Worm (Caenorhabditis elegans) whole organism, dauer: ENCODE measurements around the gene M05D6.8.

ENCODE experiments used
- unc-62 ChIP-seq: sonication (generic microtip); optimal IDR thresholded peaks from 2 replicates; lab custom pipeline; 2017; ENCODE audit warnings: missing biosample characterization, missing genetic modification reagents, missing genetic modification characterization

The M05D6.8 gene

DNA sequence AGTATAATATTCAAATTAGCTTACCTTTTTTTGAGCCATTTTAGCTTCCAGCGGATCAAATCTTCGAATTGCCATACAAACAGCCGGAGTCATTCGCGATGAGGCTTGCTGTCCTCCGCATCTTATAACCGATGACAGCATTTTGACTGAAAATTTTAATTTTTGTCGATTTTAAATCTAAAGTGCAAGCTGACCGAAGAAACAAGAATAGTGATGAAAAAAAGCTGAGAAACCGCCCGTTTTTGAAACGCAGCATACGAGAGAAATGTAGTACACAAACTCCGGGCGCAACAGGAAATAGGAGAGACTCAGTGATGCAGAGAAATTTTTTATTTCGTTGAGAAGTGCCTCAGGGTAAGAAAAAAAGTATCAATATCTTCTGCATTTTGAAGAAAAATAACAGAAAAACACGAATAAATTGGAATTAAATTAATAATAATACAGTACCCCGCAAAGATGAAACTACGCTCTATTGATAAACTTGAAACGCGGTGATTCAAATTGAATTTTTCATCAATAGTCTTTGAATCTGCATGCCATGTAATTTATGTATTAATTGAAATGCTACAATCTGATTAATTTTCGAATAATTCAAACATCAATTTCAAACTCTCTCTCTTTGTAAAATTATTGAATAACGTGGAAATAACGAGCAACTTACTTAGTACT, 12.2 kb upstream of the M05D6.8 start:
- no peak for TF ChIP-seq unc-62 (GFP tag; lab: Kevin White, UChicago)

DNA sequence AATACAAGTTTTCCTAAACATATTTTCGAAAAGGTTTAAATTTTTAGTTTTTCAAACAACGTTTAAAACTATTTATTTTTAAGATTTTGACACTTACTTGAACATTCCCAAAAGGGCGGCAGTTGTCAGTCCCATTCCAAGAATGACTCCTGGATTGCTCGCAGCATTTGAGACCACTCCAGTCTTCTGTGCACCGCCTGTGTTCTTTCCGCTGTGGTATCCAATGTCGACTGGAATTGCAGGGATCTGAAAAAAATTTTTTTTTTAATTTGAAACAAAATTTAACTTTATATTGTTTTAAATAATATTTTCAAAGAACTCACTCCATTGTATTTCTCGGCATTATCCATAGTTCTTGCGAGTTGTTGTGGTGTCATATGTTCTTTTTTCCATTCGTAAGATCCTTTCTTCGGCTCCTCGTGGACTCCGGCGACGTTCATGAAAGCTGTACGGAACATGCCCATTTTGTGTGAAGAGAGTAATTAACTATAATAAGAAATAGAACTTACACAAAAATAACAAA, 10.8 kb upstream of the M05D6.8 start, which contains the start of gene M05D6.5:
TSS of gene M05D6.5 (minus strand) at position 473 of the 523 bp plus-strand sequence.
- TF ChIP-seq unc-62 (GFP tag; lab: Kevin White, UChicago) = no peak

DNA sequence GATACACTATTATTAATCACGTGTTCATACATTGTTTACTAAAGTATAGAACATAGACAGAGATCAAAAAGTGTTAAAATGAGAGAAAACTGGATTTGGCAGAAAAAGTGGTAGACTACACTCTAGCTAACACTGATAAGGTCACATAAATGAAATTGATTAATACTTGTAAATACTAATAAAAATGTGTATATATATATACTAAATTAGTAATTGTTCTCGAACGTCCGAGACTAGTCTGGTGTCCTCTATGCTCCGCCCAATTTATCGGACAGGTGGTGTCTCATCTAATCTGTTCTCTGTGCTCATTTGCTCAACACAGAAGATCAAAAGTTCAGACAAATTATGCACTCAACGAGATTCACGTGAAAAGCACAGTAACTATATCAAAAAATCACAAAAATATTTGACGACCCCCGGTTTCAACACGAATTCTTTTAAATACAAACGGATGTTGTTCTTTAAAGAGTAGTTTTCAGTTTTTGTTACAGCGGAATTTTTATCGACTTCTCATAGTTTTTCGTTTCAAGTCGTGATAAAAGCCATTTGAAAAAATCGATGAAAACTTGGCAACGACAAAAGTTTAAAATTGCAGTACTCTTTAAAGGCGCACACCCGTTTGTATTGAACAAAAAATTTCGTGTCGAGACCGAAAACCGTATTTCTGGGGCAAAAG, 10.1 kb upstream of the M05D6.8 start:
- TF ChIP-seq unc-62 (GFP tag; lab: Kevin White, UChicago) = no peak

DNA sequence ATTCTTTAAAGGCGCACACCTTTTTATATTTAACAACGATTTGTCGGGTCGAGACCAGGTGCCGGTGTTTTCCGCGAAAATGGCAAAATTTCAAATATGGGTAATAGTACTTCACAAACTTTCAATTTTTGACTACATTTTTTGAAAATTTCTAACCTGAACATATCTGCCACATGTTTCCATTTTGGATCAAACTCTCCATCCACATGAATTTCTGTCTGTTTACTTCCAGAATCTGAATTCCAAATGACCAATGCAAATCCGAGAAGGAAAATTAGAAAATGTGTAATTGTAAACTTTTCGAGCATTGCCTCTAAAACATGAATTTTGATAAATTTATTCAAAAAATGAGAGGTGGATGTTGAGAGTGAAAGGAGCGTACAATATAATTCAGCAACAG, 9.1 kb upstream of the M05D6.8 start, which contains the start of gene lact-4:
TSS of gene lact-4 (minus strand) at position 313 of the 400 bp plus-strand sequence.
- TF ChIP-seq unc-62 (GFP tag; lab: Kevin White, UChicago) = no peak

DNA sequence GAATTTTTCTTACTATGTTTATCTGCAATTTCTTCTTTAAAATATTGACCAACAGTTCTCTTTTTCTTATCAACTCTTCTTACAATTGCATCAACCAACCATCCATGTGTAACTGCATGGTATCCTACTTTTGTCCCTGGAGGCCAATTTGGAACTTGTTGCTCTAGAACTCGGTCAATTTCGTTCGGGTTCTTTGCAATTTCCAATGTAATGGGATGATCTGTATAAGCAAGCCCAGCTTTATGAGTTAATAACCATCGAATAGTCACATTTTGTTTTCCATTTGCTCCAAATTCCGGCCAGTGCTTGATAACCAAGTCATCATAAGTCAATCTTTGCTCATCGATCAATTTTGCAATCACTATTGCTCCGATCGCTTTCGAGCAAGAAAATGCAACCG, 8.3 kb upstream of the M05D6.8 start:
- no peak for TF ChIP-seq unc-62 (GFP tag; lab: Kevin White, UChicago)

DNA sequence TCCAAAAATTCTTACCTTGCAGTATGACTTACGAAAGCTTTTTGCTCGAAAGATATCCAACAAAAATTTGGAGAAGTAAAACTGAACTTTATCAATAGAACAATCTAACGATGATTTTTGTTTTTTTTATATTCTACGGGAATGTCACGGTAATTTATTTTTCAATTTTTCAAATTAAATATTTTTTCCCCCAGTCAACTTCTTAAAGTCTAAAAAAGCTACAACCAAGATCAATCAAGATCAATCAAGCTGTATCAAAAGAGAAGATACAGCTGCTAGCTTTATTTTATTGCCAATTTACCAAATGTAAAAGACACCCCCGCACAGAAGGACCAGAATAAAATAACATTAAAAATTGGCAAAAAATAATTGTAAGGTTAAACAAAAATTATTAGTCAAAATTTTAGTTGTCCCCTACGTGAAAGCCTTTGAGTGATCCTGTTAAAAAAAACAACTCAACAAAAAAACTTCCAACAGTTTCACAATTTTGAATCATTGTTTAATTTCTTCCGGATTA, 4.3 kb upstream of the M05D6.8 start, which contains the start of the genes M05D6.1 and M05D6.3:
TSS of gene M05D6.1 (minus strand) at position 101 of the 517 bp plus-strand sequence.
TSS of gene M05D6.3 (plus strand) at position 467 of the 517 bp plus-strand sequence.
- no peak for TF ChIP-seq unc-62 (GFP tag; lab: Kevin White, UChicago)

DNA sequence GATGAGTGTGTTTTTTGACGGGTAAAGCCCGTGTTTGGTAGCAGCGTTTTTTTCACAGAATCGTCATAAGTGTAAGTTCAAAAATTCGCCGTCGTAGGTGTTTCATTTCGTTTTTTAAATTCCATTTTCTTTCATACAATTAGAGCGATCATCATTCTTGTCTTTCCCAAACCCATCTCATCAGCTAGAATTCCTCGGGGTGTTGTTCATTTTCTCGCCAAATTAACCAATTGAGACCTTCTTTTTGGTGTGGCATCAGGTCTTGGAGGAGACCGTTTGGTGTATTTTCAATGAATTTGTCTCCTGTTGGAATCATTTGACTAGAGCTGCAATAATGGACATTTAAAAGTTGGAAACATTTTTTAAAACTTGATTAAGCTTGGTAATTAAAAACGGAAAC, 1.9 kb upstream of the M05D6.8 start:
- no peak for TF ChIP-seq unc-62 (GFP tag; lab: Kevin White, UChicago)

DNA sequence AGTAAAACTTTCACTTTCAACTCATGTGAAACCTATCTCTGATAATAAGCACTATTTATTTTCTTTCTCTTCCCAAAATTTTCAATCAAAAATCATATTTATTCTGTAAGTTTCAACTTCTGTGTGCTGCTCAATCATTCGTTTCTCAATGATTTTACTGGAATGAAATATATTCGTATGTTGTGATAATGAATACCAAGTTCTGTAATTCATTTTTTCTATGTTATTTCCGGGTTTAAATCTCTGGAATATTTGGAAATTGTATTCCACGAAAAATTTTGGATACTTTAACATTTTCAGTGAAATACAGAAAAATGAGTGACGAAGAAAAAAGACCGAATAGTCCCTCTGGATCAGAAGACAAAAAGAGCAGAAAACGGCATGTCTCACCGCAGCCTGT, 3.2 kb downstream of the M05D6.8 start, which contains the start of gene M05D6.2:
TSS of gene M05D6.2 (plus strand) at position 301 of the 400 bp plus-strand sequence.
- TF ChIP-seq unc-62 (GFP tag; lab: Kevin White, UChicago) = no peak

DNA sequence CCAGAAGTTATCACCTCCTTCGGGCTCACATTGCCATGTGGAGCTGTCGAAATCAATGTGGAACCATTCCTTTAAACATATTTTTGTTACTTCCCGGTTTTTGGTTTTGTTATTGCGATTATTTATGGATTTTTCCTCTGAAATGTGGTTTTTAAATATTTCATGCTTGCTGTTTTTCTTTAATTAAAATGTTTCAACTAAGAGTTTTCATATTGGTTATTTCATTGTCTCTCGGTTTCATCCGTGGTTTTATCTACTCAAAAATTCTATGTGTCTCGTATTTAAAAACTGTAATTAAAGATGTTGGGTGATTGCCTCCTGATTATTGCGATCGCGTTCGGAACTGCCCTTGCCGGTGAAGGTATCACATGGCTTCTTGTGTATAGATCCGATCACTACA, 4.2 kb downstream of the M05D6.8 start, which contains the start of gene F22B5.10:
TSS of gene F22B5.10 (plus strand) at position 301 of the 400 bp plus-strand sequence.
- TF ChIP-seq unc-62 (GFP tag; lab: Kevin White, UChicago) = no peak

DNA sequence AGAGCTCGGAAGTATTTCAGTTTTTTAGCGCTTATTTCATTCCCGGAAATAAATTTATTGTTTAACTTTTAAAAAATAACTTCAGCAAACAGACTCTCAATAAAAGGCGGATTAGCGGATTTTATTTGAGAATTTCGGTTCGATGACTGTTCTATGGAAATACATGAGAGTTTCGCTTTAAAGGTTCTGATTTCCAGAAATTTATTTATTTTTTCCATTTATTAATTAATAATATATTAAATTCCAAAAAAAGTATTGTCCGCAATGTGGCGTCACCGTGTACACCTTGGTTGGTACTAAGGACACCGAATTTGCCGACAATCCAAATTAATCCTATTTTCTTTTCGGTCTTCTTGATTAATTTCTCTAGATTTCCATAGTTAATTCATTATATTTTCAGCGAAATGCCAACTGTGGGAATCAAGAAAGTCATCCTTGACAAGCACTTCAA, 6.6 kb downstream of the M05D6.8 start, which contains the start of gene fars-3:
TSS of gene fars-3 (plus strand) at position 401 of the 451 bp plus-strand sequence.
- TF ChIP-seq unc-62 (GFP tag; lab: Kevin White, UChicago) = no peak

DNA sequence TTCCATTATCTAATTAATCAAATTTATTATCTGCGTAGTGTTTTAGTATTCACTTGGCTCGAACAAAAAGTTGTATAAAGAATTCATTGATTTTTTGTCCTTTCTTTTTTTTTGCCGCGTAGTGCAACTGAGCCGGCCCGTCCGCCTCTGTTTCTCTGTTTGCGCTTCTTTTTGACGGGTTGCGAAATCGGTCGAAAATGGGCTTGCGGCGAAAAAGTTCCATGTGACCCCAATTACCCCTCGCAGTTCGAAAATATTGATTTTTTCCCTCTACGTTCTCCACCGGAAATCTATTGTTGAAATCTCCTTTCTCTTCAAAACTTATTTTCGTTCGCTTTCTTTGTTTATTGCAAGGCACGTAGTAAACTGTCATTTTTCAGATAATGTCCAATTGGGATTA, 13.6 kb downstream of the M05D6.8 start, which contains the start of gene zyg-9:
TSS of gene zyg-9 (plus strand) at position 381 of the 400 bp plus-strand sequence.
- TF ChIP-seq unc-62 (GFP tag; lab: Kevin White, UChicago) = no peak

DNA sequence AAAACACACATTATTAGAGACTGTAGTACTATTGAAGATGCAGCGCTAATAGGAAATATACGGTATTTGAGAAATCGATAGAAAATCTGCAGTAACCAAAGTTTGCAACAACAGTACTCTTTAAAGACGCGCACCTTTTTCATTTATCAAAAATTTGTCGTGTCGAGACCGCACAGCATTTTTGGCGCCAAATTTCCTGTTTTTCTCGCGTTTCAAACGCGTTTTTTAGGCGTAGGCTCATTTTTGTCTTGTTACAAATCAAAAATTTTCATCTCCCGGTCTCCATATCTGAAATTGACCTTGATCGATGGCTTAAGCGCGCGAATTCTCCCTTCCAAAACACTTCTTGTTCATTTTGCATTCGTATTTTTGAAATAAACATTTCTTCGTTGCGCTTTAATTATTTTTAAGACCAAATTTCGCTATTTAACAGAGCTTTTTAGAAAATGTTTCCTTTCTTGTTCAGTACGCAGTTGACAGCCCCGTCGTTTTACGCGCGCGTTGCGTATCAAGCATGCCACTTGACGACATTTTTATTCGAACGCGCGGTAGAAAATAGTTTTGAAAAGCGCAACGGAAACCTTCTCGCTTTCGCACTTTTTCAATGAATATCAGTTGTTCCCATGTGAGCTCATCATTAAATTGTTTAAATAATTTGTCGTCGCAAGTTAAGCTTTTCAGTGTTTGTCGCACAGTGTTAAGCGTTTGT, 14.2 kb downstream of the M05D6.8 start:
- TF ChIP-seq unc-62 (GFP tag; lab: Kevin White, UChicago) = no peak

DNA sequence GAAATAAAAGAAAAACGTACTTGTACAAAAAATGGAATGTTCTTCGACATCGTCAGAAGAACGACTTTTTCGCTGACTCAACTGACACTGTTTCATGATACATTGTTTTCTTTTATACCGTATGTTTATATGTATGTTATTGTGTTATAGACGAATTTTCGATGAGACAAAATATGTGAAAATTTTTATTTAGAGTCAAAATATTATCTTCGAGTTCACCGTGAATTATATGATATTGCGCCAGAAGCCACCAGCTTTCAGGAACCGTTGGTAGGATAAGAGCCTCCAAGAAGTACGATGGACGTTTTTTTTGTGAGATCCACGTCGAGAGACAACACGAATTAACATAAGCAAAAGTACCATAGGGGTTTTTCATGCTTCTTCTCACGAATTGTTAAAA, 14.9 kb downstream of the M05D6.8 start, which contains the start of gene F22B5.6:
TSS of gene F22B5.6 (minus strand) at position 101 of the 400 bp plus-strand sequence.
- no peak for TF ChIP-seq unc-62 (GFP tag; lab: Kevin White, UChicago)

DNA sequence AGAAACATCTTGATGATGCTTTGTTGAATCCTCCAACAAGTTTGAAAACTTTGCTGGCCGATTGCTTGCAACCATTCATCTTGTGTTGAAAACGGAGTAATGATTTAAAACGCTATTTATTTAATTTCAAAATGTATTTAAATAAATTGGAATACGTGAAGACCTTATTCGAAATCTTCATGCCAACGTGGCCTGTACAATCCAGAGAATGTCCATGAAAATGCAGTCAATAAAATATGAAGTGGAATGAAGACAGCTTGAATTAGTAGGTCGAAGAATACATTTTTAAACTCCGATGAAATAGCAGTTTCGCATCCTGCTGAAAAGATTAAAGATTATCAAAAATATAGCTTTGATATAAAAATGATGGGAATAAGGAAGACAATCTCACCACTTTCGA, 16.5 kb downstream of the M05D6.8 start, which contains the start of gene F22B5.5:
TSS of gene F22B5.5 (minus strand) at position 101 of the 400 bp plus-strand sequence.
- no peak for TF ChIP-seq unc-62 (GFP tag; lab: Kevin White, UChicago)

DNA sequence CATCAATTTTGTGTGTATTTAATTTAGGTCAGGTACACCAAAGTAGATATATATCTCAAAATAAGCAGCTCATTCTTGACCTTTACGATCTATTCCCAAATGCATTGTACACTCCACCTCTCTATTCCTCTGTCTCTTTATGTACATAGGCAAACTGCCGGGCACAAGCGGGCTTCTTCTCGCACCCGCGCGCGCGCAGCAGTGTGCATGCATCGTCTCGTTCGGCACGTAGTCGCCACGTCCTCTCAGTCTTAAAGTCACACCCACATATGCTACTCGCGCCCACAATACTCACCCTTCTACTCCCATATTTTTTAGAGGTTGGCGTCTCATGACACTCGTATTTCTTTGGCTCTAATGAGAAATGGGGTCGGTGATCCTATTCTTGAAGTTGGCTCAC, 19.6 kb downstream of the M05D6.8 start:
- no peak for TF ChIP-seq unc-62 (GFP tag; lab: Kevin White, UChicago)
